Fruit fly (Drosophila melanogaster): ENCODE data around the gene Cp18.

dm6 chr3L:8725252-8725651 lies 1.3 kb upstream of the Cp18 start:
- TF ChIP-seq CTCF (optimal IDR thresholded peaks at IDR 0.05) (no peak), CG8478 (optimal IDR thresholded peaks at IDR 0.05) (no peak)
